Fruit fly (Drosophila melanogaster) whole organism, prepupa: ENCODE results near the gene CG5986.

ENCODE experiments used
- CG10631 ChIP-seq: fragments of 200-800 bp; sonication (Bioruptor generic); optimal IDR thresholded peaks from 2 replicates; lab custom pipeline; 2016; ENCODE audit warnings: missing biosample characterization, missing genetic modification characterization
- CG10669 ChIP-seq: fragments of 200-800 bp; sonication (Bioruptor generic); optimal IDR thresholded peaks from 3 replicates; lab custom pipeline; 2018; ENCODE audit warnings: missing biosample characterization, mild to moderate bottlenecking, missing genetic modification characterization, moderate library complexity
- CG11294 ChIP-seq: fragments of 200-800 bp; sonication (Bioruptor generic); IDR thresholded peaks from 2 replicates; pipeline ENCODE4 v1.3.6; 2022; ENCODE audit warnings: missing biosample characterization, missing genetic modification characterization
- CG11762 ChIP-seq: fragments of 200-800 bp; sonication (Bioruptor generic); optimal IDR thresholded peaks from 3 replicates; lab custom pipeline; 2016; ENCODE audit warnings: missing biosample characterization, missing genetic modification characterization; ENCODE audit not compliant: insufficient read depth
- CG11902 ChIP-seq: fragments of 200-800 bp; sonication (Bioruptor generic); optimal IDR thresholded peaks from 3 replicates; lab custom pipeline; 2016; ENCODE audit warnings: missing biosample characterization, missing genetic modification characterization
- CG15336 ChIP-seq: fragments of 200-800 bp; sonication (Bioruptor generic); IDR thresholded peaks from 2 replicates; pipeline ENCODE4 v1.3.6; 2022; ENCODE audit warnings: missing biosample characterization, missing genetic modification characterization
- CG1621 ChIP-seq: fragments of 200-800 bp; sonication (Bioruptor generic); optimal IDR thresholded peaks from 3 replicates; lab custom pipeline; 2018; ENCODE audit warnings: missing biosample characterization, mild to moderate bottlenecking, missing genetic modification characterization
- CG16779 ChIP-seq: fragments of 200-800 bp; sonication (Bioruptor generic); optimal IDR thresholded peaks from 3 replicates; lab custom pipeline; 2017; ENCODE audit warnings: missing biosample characterization, mild to moderate bottlenecking, missing genetic modification characterization
- CG3032 ChIP-seq: fragments of 200-800 bp; optimal IDR thresholded peaks from 2 replicates; lab custom pipeline; 2019; ENCODE audit warnings: missing biosample characterization, mild to moderate bottlenecking, missing genetic modification characterization, moderate library complexity
- CG31627 ChIP-seq: fragments of 200-800 bp; sonication (Bioruptor generic); optimal IDR thresholded peaks from 3 replicates; lab custom pipeline; 2016; ENCODE audit warnings: missing biosample characterization, missing genetic modification characterization
- CG32006 ChIP-seq: fragments of 200-800 bp; sonication (Bioruptor generic); optimal IDR thresholded peaks from 3 replicates; lab custom pipeline; 2017; ENCODE audit warnings: missing biosample characterization, mild to moderate bottlenecking, missing genetic modification characterization
- CG34406 ChIP-seq: fragments of 200-800 bp; sonication (Bioruptor generic); optimal IDR thresholded peaks from 3 replicates; lab custom pipeline; 2016; ENCODE audit warnings: missing biosample characterization, missing genetic modification characterization
- CG4318 ChIP-seq: fragments of 200-800 bp; sonication (Bioruptor generic); optimal IDR thresholded peaks from 3 replicates; lab custom pipeline; 2017; ENCODE audit warnings: missing biosample characterization, mild to moderate bottlenecking, missing genetic modification characterization
- CG6163 ChIP-seq: fragments of 200-800 bp; sonication (Bioruptor generic); IDR thresholded peaks from 3 replicates; pipeline ENCODE4 v1.3.6; 2022; ENCODE audit warnings: missing biosample characterization, missing genetic modification characterization
- CG6276 ChIP-seq: fragments of 200-800 bp; sonication (Bioruptor generic); optimal IDR thresholded peaks from 2 replicates; lab custom pipeline; 2017; ENCODE audit warnings: missing biosample characterization, mild to moderate bottlenecking, missing genetic modification characterization
- CG6808 ChIP-seq: fragments of 200-800 bp; sonication (Bioruptor generic); optimal IDR thresholded peaks from 3 replicates; lab custom pipeline; 2017; ENCODE audit warnings: missing biosample characterization, missing genetic modification characterization, mild to moderate bottlenecking, moderate library complexity, missing genetic modification reagents
- CG7368 ChIP-seq: fragments of 200-800 bp; sonication (Bioruptor generic); optimal IDR thresholded peaks from 3 replicates; lab custom pipeline; 2016; ENCODE audit warnings: missing biosample characterization, missing genetic modification characterization
- CG8119 ChIP-seq: fragments of 200-800 bp; sonication (Bioruptor generic); IDR thresholded peaks from 3 replicates; pipeline ENCODE4 v1.3.6; 2022; ENCODE audit warnings: missing biosample characterization, missing genetic modification characterization
- CG8632 ChIP-seq: fragments of 200-800 bp; sonication (Bioruptor generic); optimal IDR thresholded peaks from 3 replicates; lab custom pipeline; 2016; ENCODE audit warnings: missing biosample characterization, missing genetic modification characterization
- CG9139 ChIP-seq: fragments of 200-800 bp; sonication (Bioruptor generic); optimal IDR thresholded peaks from 3 replicates; lab custom pipeline; 2017; ENCODE audit warnings: missing biosample characterization, mild to moderate bottlenecking, missing genetic modification characterization
- Eip75B ChIP-seq: fragments of 200-800 bp; sonication (Bioruptor generic); optimal IDR thresholded peaks from 3 replicates; lab custom pipeline; 2016; ENCODE audit warnings: missing biosample characterization, missing genetic modification characterization
- Eip78C ChIP-seq: fragments of 200-800 bp; sonication (Bioruptor generic); peaks from one replicate; lab custom pipeline; 2016; ENCODE audit warnings: missing biosample characterization, missing genetic modification characterization
- Ets21C ChIP-seq: fragments of 200-800 bp; sonication (Bioruptor generic); optimal IDR thresholded peaks from 3 replicates; lab custom pipeline; 2016; ENCODE audit warnings: missing biosample characterization, missing genetic modification characterization
- Ets96B ChIP-seq: fragments of 200-800 bp; optimal IDR thresholded peaks from 2 replicates; lab custom pipeline; 2019; ENCODE audit warnings: missing biosample characterization, mild to moderate bottlenecking, missing genetic modification characterization, moderate library complexity
- Gug ChIP-seq: fragments of 200-800 bp; sonication (Bioruptor generic); IDR thresholded peaks from 2 replicates; pipeline ENCODE4 v1.3.6; 2022; ENCODE audit warnings: missing biosample characterization, missing genetic modification characterization
- Hr38 ChIP-seq: sonication (Bioruptor generic); optimal IDR thresholded peaks from 2 replicates; lab custom pipeline; 2016; ENCODE audit warnings: missing biosample characterization, missing genetic modification characterization
- Hr39 ChIP-seq: fragments of 200-800 bp; sonication (Bioruptor generic); optimal IDR thresholded peaks from 2 replicates; lab custom pipeline; 2016; ENCODE audit warnings: missing biosample characterization, missing genetic modification characterization
- Lpt ChIP-seq: fragments of 200-800 bp; sonication (Bioruptor generic); optimal IDR thresholded peaks from 3 replicates; lab custom pipeline; 2016; ENCODE audit warnings: missing biosample characterization, missing genetic modification characterization
- Met ChIP-seq: fragments of 200-800 bp; sonication (Bioruptor generic); optimal IDR thresholded peaks from 3 replicates; lab custom pipeline; 2016; ENCODE audit warnings: missing biosample characterization, missing genetic modification characterization
- OdsH ChIP-seq: fragments of 200-800 bp; sonication (Bioruptor generic); optimal IDR thresholded peaks from 3 replicates; lab custom pipeline; 2016; ENCODE audit warnings: missing biosample characterization, missing genetic modification characterization
- Sox14 ChIP-seq: fragments of 200-800 bp; sonication (Bioruptor generic); optimal IDR thresholded peaks from 3 replicates; lab custom pipeline; 2016; ENCODE audit warnings: missing biosample characterization, missing genetic modification characterization
- Sox15 ChIP-seq: fragments of 200-800 bp; sonication (Bioruptor generic); optimal IDR thresholded peaks from 3 replicates; lab custom pipeline; 2016; ENCODE audit warnings: missing biosample characterization, missing genetic modification characterization
- achi ChIP-seq: fragments of 200-800 bp; sonication (Bioruptor generic); optimal IDR thresholded peaks from 3 replicates; lab custom pipeline; 2016; ENCODE audit warnings: missing biosample characterization, missing genetic modification characterization
- acj6 ChIP-seq: fragments of 200-800 bp; sonication (Bioruptor generic); optimal IDR thresholded peaks from 3 replicates; lab custom pipeline; 2016; ENCODE audit warnings: missing biosample characterization, missing genetic modification characterization
- dac ChIP-seq: fragments of 200-800 bp; sonication (Bioruptor generic); optimal IDR thresholded peaks from 2 replicates; lab custom pipeline; 2017; ENCODE audit warnings: missing biosample characterization, mild to moderate bottlenecking, missing genetic modification characterization
- dsx ChIP-seq: fragments of 200-800 bp; optimal IDR thresholded peaks from 3 replicates; lab custom pipeline; 2019; ENCODE audit warnings: missing biosample characterization, mild to moderate bottlenecking, missing genetic modification characterization, moderate library complexity; ENCODE audit not compliant: poor library complexity, severe bottlenecking
- eg ChIP-seq: fragments of 200-800 bp; sonication (Bioruptor generic); IDR thresholded peaks from 3 replicates; pipeline ENCODE4 v1.3.6; 2022; ENCODE audit warnings: missing biosample characterization, missing genetic modification characterization
- esn ChIP-seq: fragments of 200-800 bp; sonication (Bioruptor generic); optimal IDR thresholded peaks from 2 replicates; lab custom pipeline; 2016; ENCODE audit warnings: missing biosample characterization, mild to moderate bottlenecking, missing genetic modification characterization, moderate library complexity
- fd59A ChIP-seq: fragments of 200-800 bp; sonication (Bioruptor generic); optimal IDR thresholded peaks from 2 replicates; lab custom pipeline; 2017; ENCODE audit warnings: missing biosample characterization, mild to moderate bottlenecking, missing genetic modification characterization, missing genetic modification reagents
- fkh ChIP-seq: fragments of 200-800 bp; sonication (Bioruptor generic); optimal IDR thresholded peaks from 3 replicates; lab custom pipeline; 2017; ENCODE audit warnings: missing biosample characterization, mild to moderate bottlenecking, missing genetic modification characterization, moderate library complexity
- net ChIP-seq: fragments of 200-800 bp; sonication (Bioruptor generic); optimal IDR thresholded peaks from 3 replicates; lab custom pipeline; 2016; ENCODE audit warnings: missing biosample characterization, missing genetic modification characterization
- pdm3 ChIP-seq: fragments of 200-800 bp; sonication (Bioruptor generic); optimal IDR thresholded peaks from 3 replicates; lab custom pipeline; 2016; ENCODE audit warnings: missing biosample characterization, missing genetic modification characterization
- salr ChIP-seq, 2 experiments: fragments of 200-800 bp; sonication (Bioruptor generic); optimal IDR thresholded peaks; 3 replicates each; lab custom pipeline; 2016 to 2018; ENCODE audit warnings: missing biosample characterization in 2 of 2, missing genetic modification characterization in 2 of 2, mild to moderate bottlenecking in 1 of 2
- ss ChIP-seq, 2 experiments: fragments of 200-800 bp; sonication (Bioruptor generic); optimal IDR thresholded peaks; 2 replicates in 1 of 2; 3 replicates in 1 of 2; lab custom pipeline; 2017 to 2018; ENCODE audit warnings: mild to moderate bottlenecking in 2 of 2, missing biosample characterization in 2 of 2, missing genetic modification characterization in 2 of 2, moderate library complexity in 1 of 2
- svp ChIP-seq: fragments of 200-800 bp; sonication (Bioruptor generic); peaks from one replicate; lab custom pipeline; 2016; ENCODE audit warnings: missing biosample characterization, missing genetic modification characterization
- topi ChIP-seq: fragments of 200-800 bp; sonication (Bioruptor generic); optimal IDR thresholded peaks from 3 replicates; lab custom pipeline; 2016; ENCODE audit warnings: missing biosample characterization, missing genetic modification characterization
- vri ChIP-seq: fragments of 200-800 bp; sonication (Bioruptor generic); optimal IDR thresholded peaks from 3 replicates; lab custom pipeline; 2016; ENCODE audit warnings: missing biosample characterization, mild to moderate bottlenecking, missing genetic modification characterization

CG5986 gene

DNA sequence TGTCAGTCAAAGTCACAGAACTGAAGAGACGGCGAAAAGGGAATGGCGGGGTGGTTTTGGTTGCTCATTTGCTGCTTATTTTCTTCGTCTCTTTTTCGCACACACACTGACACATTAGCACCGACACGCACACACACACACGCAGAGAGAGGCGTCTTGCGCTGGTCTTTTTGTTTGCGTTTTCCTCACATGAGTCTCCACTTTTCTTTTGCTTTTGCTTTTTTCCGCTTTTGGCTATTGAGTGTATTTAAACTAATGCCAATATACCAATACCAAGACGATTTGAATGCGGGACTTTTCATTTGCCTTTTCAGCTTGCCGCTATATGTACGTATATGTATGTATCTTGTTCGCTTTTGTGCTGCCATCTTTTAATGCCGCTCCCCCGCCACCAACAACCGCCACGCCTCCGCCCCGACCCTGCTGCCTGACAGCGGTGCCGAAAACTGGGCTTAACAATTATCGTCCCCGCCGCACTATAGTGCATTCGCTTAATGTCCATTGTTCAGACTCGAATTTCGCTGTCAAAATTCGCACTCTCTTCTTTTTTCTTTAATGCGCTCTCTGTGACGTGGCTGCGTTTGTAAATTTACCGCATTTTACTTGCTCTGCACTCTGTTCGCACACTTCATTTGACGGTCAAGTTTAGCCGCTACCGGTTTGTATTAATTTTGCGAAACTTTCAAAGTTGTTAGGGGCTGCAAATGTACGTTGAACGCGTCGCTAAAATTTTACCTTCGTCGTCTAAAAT is at the start of gene CG5986 (continued):
- TF ChIP-seq fkh (peak; percentile 66), dsx (no peak), CG11902 (no peak), CG32006 (GFP tag; lab: Kevin White, UChicago) (peak; percentile 34), OdsH (GFP tag; lab: Kevin White, UChicago) (no peak), CG6276 (peak; percentile 74), svp (GFP tag; lab: Kevin White, UChicago) (peak; percentile 55), CG8632 (no peak)
- TF ChIP-seq, all 60 proteins: peak for 15

DNA sequence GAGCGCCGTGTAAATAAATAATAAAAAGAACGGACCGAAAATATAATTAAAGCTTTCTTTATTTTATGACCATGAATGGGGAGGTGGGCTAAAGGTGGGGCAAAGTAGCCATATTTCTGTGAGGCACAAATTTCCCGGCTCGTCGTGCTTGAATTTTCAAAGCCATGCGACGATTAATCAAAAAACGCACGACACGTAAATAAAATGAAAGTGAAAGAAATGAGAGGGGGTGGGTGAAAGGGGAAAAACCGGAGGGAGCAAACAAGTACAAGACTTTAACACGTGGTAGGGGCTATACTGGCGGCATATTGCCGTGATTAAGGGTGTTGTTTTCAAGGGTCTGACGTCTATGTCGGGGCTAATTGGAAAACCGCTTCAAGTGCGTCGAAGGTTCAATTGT is 46.4 kb upstream of the CG5986 start:
- TF ChIP-seq esn (no peak), CG16779 (no peak), svp (GFP tag; lab: Kevin White, UChicago) (no peak), fkh (peak; percentile 4), achi (GFP tag; lab: Kevin White, UChicago) (no peak), Eip78C (GFP tag; lab: Kevin White, UChicago) (no peak)

- TF ChIP-seq esn (no peak), CG31627 (GFP tag; lab: Kevin White, UChicago) (no peak), CG11762 (GFP tag; lab: Kevin White, UChicago) (no peak), Hr39 (GFP tag; lab: Kevin White, UChicago) (no peak), CG15336 (GFP tag; lab: Robert Waterston, UW) (no peak), CG8632 (no peak), Ets96B (tag; lab: Kevin White, UChicago) (no peak), Lpt (GFP tag; lab: Kevin White, UChicago) (no peak), CG1621 (tag; lab: Kevin White, UChicago) (peak; percentile 17), Sox14 (GFP tag; lab: Kevin White, UChicago) (no peak), vri (GFP tag; lab: Kevin White, UChicago) (no peak), CG6276 (no peak), salr (GFP tag; optimal IDR thresholded peaks at IDR 0.05; lab: Kevin White, UChicago) (no peak), CG3032 (tag; lab: Kevin White, UChicago) (no peak), pdm3 (GFP tag; lab: Kevin White, UChicago) (no peak), CG32006 (GFP tag; lab: Kevin White, UChicago) (no peak), ss (GFP tag; optimal IDR thresholded peaks at IDR 0.05; lab: Kevin White, UChicago) (peak; percentile 76 to 84), CG6163 (GFP tag; lab: Robert Waterston, UW) (peak; percentile 46; the same call in 2 of the 3 replicates), CG9139 (peak; percentile 66), Gug (GFP tag; lab: Robert Waterston, UW) (no peak), fd59A (no peak), CG10631 (GFP tag; lab: Kevin White, UChicago) (no peak), CG11294 (no peak), CG16779 (no peak), Ets21C (no peak), net (GFP tag; lab: Kevin White, UChicago) (no peak), acj6 (no peak), CG7368 (no peak), eg (GFP tag; lab: Robert Waterston, UW) (no peak), Hr38 (GFP tag; lab: Kevin White, UChicago) (no peak), Eip75B (no peak), dac (GFP tag; lab: Kevin White, UChicago) (no peak), CG10669 (GFP tag; lab: Kevin White, UChicago) (peak; percentile 21), Eip78C (GFP tag; lab: Kevin White, UChicago) (peak; percentile 50), achi (GFP tag; lab: Kevin White, UChicago) (no peak), CG34406 (no peak), topi (GFP tag; lab: Kevin White, UChicago) (no peak), CG8119 (GFP tag; lab: Robert Waterston, UW) (no peak), CG4318 (no peak), svp (GFP tag; lab: Kevin White, UChicago) (no peak), CG6808 (GFP tag; lab: Kevin White, UChicago) (peak; percentile 75), Met (no peak), Sox15 (GFP tag; lab: Kevin White, UChicago) (no peak)
These were observed 43.6 kb upstream of the CG5986 start for dm6 chr3R:24003948-24004347.
